Worm (Caenorhabditis elegans) whole organism, L1 larva: ENCODE measurements around the gene unc-51.

ENCODE experiments used
- F16B12.6 ChIP-seq: fragments of 150-350 bp; optimal IDR thresholded peaks from 2 replicates; lab custom pipeline; 2014; ENCODE audit warnings: missing biosample characterization, missing genetic modification characterization
- aly-2 ChIP-seq: fragments of 150-350 bp; optimal IDR thresholded peaks from 2 replicates; lab custom pipeline; 2014; ENCODE audit warnings: missing biosample characterization, missing genetic modification characterization
- ama-1 ChIP-seq: fragments of 150-350 bp; optimal IDR thresholded peaks from 2 replicates; lab custom pipeline; 2014
- efl-1 ChIP-seq, 4 experiments: fragments of 150-350 bp; optimal IDR thresholded peaks in 3 of 4; peaks in 1 of 4; 1 replicate in 1 of 4; 2 replicates in 3 of 4; lab custom pipeline; 2014; ENCODE audit warnings: missing biosample characterization in 2 of 4, missing genetic modification characterization in 2 of 4, missing genetic modification reagents in 2 of 4
- egl-13 ChIP-seq: sonication (generic microtip); optimal IDR thresholded peaks from 2 replicates; lab custom pipeline; 2016; ENCODE audit warnings: missing genotype, missing genetic modification reagents, missing genetic modification characterization, missing compliant biosample characterization
- nhr-77 ChIP-seq: fragments of 150-350 bp; optimal IDR thresholded peaks from 2 replicates; lab custom pipeline; 2014; ENCODE audit warnings: missing biosample characterization, missing genetic modification characterization
- unc-86 ChIP-seq: sonication (generic microtip); optimal IDR thresholded peaks from 2 replicates; lab custom pipeline; 2016; ENCODE audit warnings: missing genetic modification characterization, missing compliant biosample characterization
- xbp-1 ChIP-seq: sonication (generic microtip); optimal IDR thresholded peaks from 2 replicates; lab custom pipeline; 2016; ENCODE audit warnings: missing genetic modification characterization, missing compliant biosample characterization
- zag-1 ChIP-seq: fragments of 150-350 bp; optimal IDR thresholded peaks from 2 replicates; lab custom pipeline; 2014; ENCODE audit warnings: missing biosample characterization, missing genetic modification characterization

DNA sequence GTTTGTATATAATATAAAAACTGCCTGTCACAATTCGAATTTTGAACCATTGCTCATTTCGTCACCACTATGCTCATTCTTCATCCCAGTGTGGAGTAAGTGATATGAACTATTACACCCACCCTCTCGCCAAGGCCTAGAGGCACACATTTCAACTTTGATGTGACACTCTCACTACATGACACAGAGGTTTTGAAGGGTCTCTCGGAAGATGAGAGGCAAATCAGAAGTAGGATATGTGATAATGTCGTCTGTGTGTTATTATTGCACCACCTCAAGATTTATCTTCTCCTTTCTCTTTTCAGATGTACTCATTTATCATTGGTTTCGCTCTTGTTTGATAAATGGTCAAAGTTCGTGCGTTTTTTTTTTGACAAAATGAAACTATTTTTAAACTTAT lies 17.1 kb upstream of the unc-51 start:
- TF ChIP-seq xbp-1 (tag; lab: Kevin White, UChicago) (no peak), ama-1 (lab: Kevin White, UChicago) (no peak), egl-13 (tag; lab: Kevin White, UChicago) (no peak), aly-2 (tag; lab: Kevin White, UChicago) (no peak), unc-86 (tag; lab: Kevin White, UChicago) (no peak), zag-1 (no peak), F16B12.6 (tag; lab: Kevin White, UChicago) (no peak), nhr-77 (tag; lab: Kevin White, UChicago) (no peak), efl-1 (optimal IDR thresholded peaks at IDR 0.05; lab: Kevin White, UChicago) (no peak), efl-1 (GFP tag; optimal IDR thresholded peaks at IDR 0.05 in 1 of 2; lab: Kevin White, UChicago) (no peak)
